Worm (Caenorhabditis elegans) whole organism, midembryonic: ENCODE results near the gene R04B5.1.

Experiments
- flt-1 ChIP-seq: fragments of 200-800 bp; sonication (Bioruptor generic); IDR thresholded peaks from 2 replicates; pipeline ENCODE4 v1.3.6; 2022; ENCODE audit warnings: missing genetic modification characterization, missing compliant biosample characterization
- klf-2 ChIP-seq: fragments of 200-800 bp; sonication (Bioruptor generic); conservative IDR thresholded peaks from 2 replicates; pipeline ENCODE4 v1.3.6; 2022; ENCODE audit warnings: missing genetic modification reagents, missing genetic modification characterization, missing compliant biosample characterization
- med-1 ChIP-seq: sonication (generic microtip); optimal IDR thresholded peaks from 2 replicates; lab custom pipeline; 2017; ENCODE audit warnings: missing genetic modification characterization, mild to moderate bottlenecking, missing compliant biosample characterization, antibody characterized with exemption, missing genetic modification reagents; ENCODE audit not compliant: insufficient read depth
- ztf-23 ChIP-seq: fragments of 200-800 bp; sonication (Bioruptor generic); IDR thresholded peaks from 2 replicates; pipeline ENCODE4 v1.3.6; 2022; ENCODE audit warnings: missing genetic modification reagents, missing genetic modification characterization, missing compliant biosample characterization

DNA sequence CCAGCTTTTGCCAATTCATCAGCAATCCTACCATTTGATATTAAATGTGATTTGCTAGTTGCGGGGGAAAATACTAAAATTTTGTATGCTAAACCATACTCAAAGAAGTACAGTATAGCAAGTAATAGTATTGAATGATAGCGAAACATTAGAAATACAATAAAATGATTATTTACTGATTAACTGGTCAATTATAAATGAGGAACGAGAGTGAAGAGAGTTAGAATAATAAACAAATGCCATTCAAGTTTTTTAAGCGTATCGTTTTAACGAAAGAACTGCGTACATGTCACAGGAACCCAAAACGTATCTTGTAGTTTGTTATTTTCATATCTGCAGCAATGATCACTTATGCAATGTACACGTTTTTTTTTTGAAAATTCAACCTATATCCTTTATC lies 20.3 kb upstream of the R04B5.1 start, which contains the start of gene ugt-47:
- TF ChIP-seq ztf-23 (GFP tag; lab: Robert Waterston, UW) (no peak), flt-1 (no peak), med-1 (GFP tag; lab: Kevin White, UChicago) (no peak), klf-2 (no peak)
